Worm (Caenorhabditis elegans) whole organism, L4 larva: Measurements from ENCODE around the gene brp-1.

ENCODE experiments used
- D1046.2 ChIP-seq: fragments of 200-800 bp; sonication (Bioruptor generic); IDR thresholded peaks from 2 replicates; pipeline ENCODE4 v1.3.6; 2022; ENCODE audit warnings: missing genetic modification characterization, missing compliant biosample characterization
- Y105C5A.15 ChIP-seq: fragments of 200-800 bp; sonication (Bioruptor generic); IDR thresholded peaks from 2 replicates; pipeline ENCODE4 v1.3.6; 2022; ENCODE audit warnings: missing genetic modification characterization, missing compliant biosample characterization
- ZK337.2 ChIP-seq: fragments of 200-800 bp; sonication (Bioruptor generic); IDR thresholded peaks from 2 replicates; pipeline ENCODE4 v1.3.6; 2022; ENCODE audit warnings: missing genetic modification reagents, missing genetic modification characterization, missing compliant biosample characterization
- ceh-32 ChIP-seq: sonication (generic microtip); optimal IDR thresholded peaks from 2 replicates; lab custom pipeline; 2016; ENCODE audit warnings: mild to moderate bottlenecking, missing genetic modification characterization, missing compliant biosample characterization; ENCODE audit not compliant: poor library complexity
- daf-19 ChIP-seq: fragments of 200-800 bp; sonication (Bioruptor generic); conservative IDR thresholded peaks from 2 replicates; pipeline ENCODE4 v1.3.6; 2022; ENCODE audit warnings: missing genetic modification characterization, missing compliant biosample characterization
- hif-1 ChIP-seq, 2 experiments: sonication (generic microtip); optimal IDR thresholded peaks; 2 replicates each; lab custom pipeline; 2016 to 2017; ENCODE audit warnings: missing compliant biosample characterization in 2 of 2, missing genetic modification characterization in 2 of 2, missing genetic modification reagents in 2 of 2, missing genotype in 2 of 2, mild to moderate bottlenecking in 1 of 2
- jun-1 ChIP-seq: fragments of 150-350 bp; optimal IDR thresholded peaks from 2 replicates; lab custom pipeline; 2014; ENCODE audit warnings: missing biosample characterization, missing genetic modification reagents, missing genetic modification characterization
- lin-39 ChIP-seq: fragments of 150-350 bp; optimal IDR thresholded peaks from 2 replicates; lab custom pipeline; 2014; ENCODE audit warnings: missing biosample characterization, missing genetic modification reagents, missing genetic modification characterization
- lsy-2 ChIP-seq, 2 experiments: fragments of 150-350 bp in 1 of 2; sonication (generic microtip) in 1 of 2; optimal IDR thresholded peaks; 2 replicates each; lab custom pipeline; 2014 to 2017; ENCODE audit warnings: missing biosample characterization in 2 of 2, missing genetic modification characterization in 2 of 2
- mxl-2 ChIP-seq: fragments of 200-800 bp; sonication (Bioruptor generic); conservative IDR thresholded peaks from 2 replicates; pipeline ENCODE4 v1.3.6; 2022; ENCODE audit warnings: missing genetic modification reagents, missing genetic modification characterization, missing compliant biosample characterization
- sdz-12 ChIP-seq: fragments of 200-800 bp; sonication (Bioruptor generic); optimal IDR thresholded peaks from 2 replicates; lab custom pipeline; 2018; ENCODE audit warnings: mild to moderate bottlenecking, missing genetic modification characterization, missing compliant biosample characterization
- snpc-4 ChIP-seq: fragments of 150-350 bp; optimal IDR thresholded peaks from 2 replicates; lab custom pipeline; 2014; ENCODE audit warnings: missing biosample characterization, missing genetic modification characterization
- spr-3 ChIP-seq: fragments of 200-800 bp; sonication (Bioruptor generic); optimal IDR thresholded peaks from 2 replicates; lab custom pipeline; 2018; ENCODE audit warnings: mild to moderate bottlenecking, missing genetic modification characterization, missing compliant biosample characterization
- unc-62 ChIP-seq, 3 experiments: fragments of 150-350 bp in 1 of 3; sonication (generic microtip); optimal IDR thresholded peaks in 2 of 3; peaks in 1 of 3; 1 replicate in 1 of 3; 2 replicates in 2 of 3; lab custom pipeline; 2014 to 2017; ENCODE audit warnings: missing biosample characterization in 3 of 3, missing genetic modification characterization in 3 of 3, missing genetic modification reagents in 3 of 3, missing genotype in 1 of 3

DNA sequence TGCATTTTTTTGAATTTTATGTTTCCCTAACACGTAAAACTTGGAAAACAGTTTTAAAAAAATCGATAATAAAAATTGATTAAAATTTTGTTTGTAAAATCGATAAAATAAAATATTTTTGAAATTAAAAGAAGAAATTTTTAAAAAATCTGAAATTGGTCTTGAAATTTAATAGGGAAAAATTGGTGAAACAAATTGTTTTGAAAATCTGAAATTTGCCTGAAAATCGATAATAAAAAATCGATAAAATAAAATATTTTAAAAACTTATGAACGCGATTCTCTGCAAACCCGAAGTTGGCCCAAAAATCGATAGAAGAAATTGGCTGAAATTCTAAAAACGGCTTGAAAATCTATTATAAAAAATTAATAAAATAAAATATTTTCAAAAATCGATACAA is 6.6 kb upstream of the brp-1 start:
- no peak for TF ChIP-seq unc-62 (GFP tag; optimal IDR thresholded peaks at IDR 0.05 in 1 of 2; lab: Kevin White, UChicago)
- TF ChIP-seq unc-62 (tag; optimal IDR thresholded peaks at IDR 0.05; lab: Kevin White, UChicago), result no peak
- TF ChIP-seq spr-3 (GFP tag; lab: Kevin White, UChicago), result no peak
- no peak for TF ChIP-seq sdz-12
- TF ChIP-seq mxl-2 (GFP tag; lab: Robert Waterston, UW), result no peak
- no peak for TF ChIP-seq lin-39
- TF ChIP-seq D1046.2 (GFP tag; lab: Robert Waterston, UW), result no peak
- TF ChIP-seq ceh-32 (tag; lab: Kevin White, UChicago), result no peak
- no peak for TF ChIP-seq jun-1 (tag; lab: Kevin White, UChicago)
- no peak for TF ChIP-seq snpc-4
- no peak for TF ChIP-seq lsy-2 (tag; optimal IDR thresholded peaks at IDR 0.05; lab: Kevin White, UChicago)
- no peak for TF ChIP-seq ZK337.2 (GFP tag; lab: Robert Waterston, UW)
- TF ChIP-seq Y105C5A.15 (GFP tag; lab: Robert Waterston, UW), result no peak
- no peak for TF ChIP-seq daf-19
- no peak for TF ChIP-seq hif-1 (tag; optimal IDR thresholded peaks at IDR 0.05; lab: Kevin White, UChicago)
